Worm (Caenorhabditis elegans) whole organism, L2 larva: ENCODE results near the gene alkb-8.

Experiments
- C34F6.9 ChIP-seq: fragments of 150-350 bp; optimal IDR thresholded peaks from 2 replicates; lab custom pipeline; 2014; ENCODE audit warnings: missing biosample characterization, missing genetic modification characterization
- aly-2 ChIP-seq: fragments of 150-350 bp; optimal IDR thresholded peaks from 2 replicates; lab custom pipeline; 2014; ENCODE audit warnings: missing biosample characterization, missing genetic modification characterization
- ama-1 ChIP-seq: fragments of 150-350 bp; optimal IDR thresholded peaks from 2 replicates; lab custom pipeline; 2018; ENCODE audit warnings: inconsistent platforms
- ceh-82 ChIP-seq: fragments of 150-350 bp; optimal IDR thresholded peaks from 2 replicates; lab custom pipeline; 2014; ENCODE audit warnings: missing biosample characterization, missing genetic modification characterization
- crh-2 ChIP-seq: sonication (generic microtip); optimal IDR thresholded peaks from 2 replicates; lab custom pipeline; 2017; ENCODE audit warnings: missing biosample characterization, missing genetic modification characterization
- dmd-4 ChIP-seq: sonication (generic microtip); optimal IDR thresholded peaks from 2 replicates; lab custom pipeline; 2017; ENCODE audit warnings: missing biosample characterization, missing genetic modification characterization
- egl-27 ChIP-seq: sonication (generic microtip); optimal IDR thresholded peaks from 3 replicates; lab custom pipeline; 2017; ENCODE audit warnings: missing biosample characterization, missing genetic modification reagents, missing genetic modification characterization
- elt-3 ChIP-seq: sonication (generic microtip); optimal IDR thresholded peaks from 2 replicates; lab custom pipeline; 2017; ENCODE audit warnings: missing biosample characterization, missing genetic modification characterization
- fos-1 ChIP-seq: fragments of 150-350 bp; optimal IDR thresholded peaks from 2 replicates; lab custom pipeline; 2014; ENCODE audit warnings: missing biosample characterization, missing genetic modification characterization
- gmeb-1 ChIP-seq: fragments of 150-350 bp; optimal IDR thresholded peaks from 2 replicates; lab custom pipeline; 2014; ENCODE audit warnings: missing biosample characterization, missing genetic modification characterization
- lin-39 ChIP-seq: fragments of 150-350 bp; optimal IDR thresholded peaks from 2 replicates; lab custom pipeline; 2014; ENCODE audit warnings: missing biosample characterization, missing genetic modification reagents, missing genetic modification characterization
- lsy-2 ChIP-seq, 2 experiments: fragments of 150-350 bp in 1 of 2; sonication (generic microtip) in 1 of 2; optimal IDR thresholded peaks; 2 replicates each; lab custom pipeline; 2014 to 2017; ENCODE audit warnings: missing biosample characterization in 2 of 2, missing genetic modification characterization in 2 of 2
- mbf-1 ChIP-seq: sonication (generic microtip); optimal IDR thresholded peaks from 2 replicates; lab custom pipeline; 2017; ENCODE audit warnings: missing biosample characterization, missing genetic modification characterization
- mdl-1 ChIP-seq, 2 experiments: fragments of 150-350 bp in 1 of 2; sonication (generic microtip) in 1 of 2; optimal IDR thresholded peaks; 2 replicates each; lab custom pipeline; 2017; ENCODE audit warnings: missing biosample characterization in 2 of 2, missing genetic modification characterization in 2 of 2
- nhr-10 ChIP-seq: sonication (generic microtip); optimal IDR thresholded peaks from 2 replicates; lab custom pipeline; 2017; ENCODE audit warnings: missing biosample characterization, missing genetic modification characterization
- nhr-11 ChIP-seq: fragments of 150-350 bp; optimal IDR thresholded peaks from 2 replicates; lab custom pipeline; 2014; ENCODE audit warnings: missing biosample characterization, missing genetic modification characterization
- nhr-12 ChIP-seq: fragments of 150-350 bp; optimal IDR thresholded peaks from 2 replicates; lab custom pipeline; 2014; ENCODE audit warnings: missing biosample characterization, missing genetic modification characterization
- nhr-129 ChIP-seq: fragments of 150-350 bp; optimal IDR thresholded peaks from 2 replicates; lab custom pipeline; 2014; ENCODE audit warnings: missing biosample characterization, missing genetic modification characterization
- nhr-21 ChIP-seq: fragments of 150-350 bp; optimal IDR thresholded peaks from 2 replicates; lab custom pipeline; 2014; ENCODE audit warnings: missing biosample characterization, missing genetic modification characterization
- nhr-25 ChIP-seq: fragments of 150-350 bp; sonication (generic microtip); optimal IDR thresholded peaks from 3 replicates; lab custom pipeline; 2014; ENCODE audit warnings: missing biosample characterization, missing genetic modification characterization
- nhr-6 ChIP-seq: fragments of 150-350 bp; optimal IDR thresholded peaks from 2 replicates; lab custom pipeline; 2014; ENCODE audit warnings: missing biosample characterization, missing genetic modification characterization
- nhr-77 ChIP-seq: fragments of 150-350 bp; optimal IDR thresholded peaks from 2 replicates; lab custom pipeline; 2014; ENCODE audit warnings: missing biosample characterization, missing genetic modification characterization
- peb-1 ChIP-seq: fragments of 150-350 bp; optimal IDR thresholded peaks from 2 replicates; lab custom pipeline; 2014; ENCODE audit warnings: missing biosample characterization, missing genetic modification characterization
- sem-4 ChIP-seq: fragments of 150-350 bp; optimal IDR thresholded peaks from 2 replicates; lab custom pipeline; 2014; ENCODE audit warnings: missing biosample characterization, missing genetic modification reagents, missing genetic modification characterization
- skn-1 ChIP-seq: sonication (generic microtip); optimal IDR thresholded peaks from 2 replicates; lab custom pipeline; 2017; ENCODE audit warnings: missing biosample characterization, missing genetic modification characterization
- sma-9 ChIP-seq, 2 experiments: fragments of 150-350 bp in 1 of 2; sonication (generic microtip) in 1 of 2; optimal IDR thresholded peaks; 2 replicates each; lab custom pipeline; 2014 to 2016; ENCODE audit warnings: missing genetic modification characterization in 2 of 2, mild to moderate bottlenecking in 1 of 2, missing biosample characterization in 1 of 2, missing compliant biosample characterization in 1 of 2, missing genetic modification reagents in 1 of 2, moderate library complexity in 1 of 2
- snpc-4 ChIP-seq: fragments of 150-350 bp; optimal IDR thresholded peaks from 2 replicates; lab custom pipeline; 2014; ENCODE audit warnings: missing biosample characterization, missing genetic modification characterization
- unc-55 ChIP-seq: fragments of 150-350 bp; sonication (generic microtip); optimal IDR thresholded peaks from 3 replicates; lab custom pipeline; 2014; ENCODE audit warnings: missing biosample characterization, missing genetic modification reagents, missing genetic modification characterization
- unc-62 ChIP-seq: fragments of 150-350 bp; optimal IDR thresholded peaks from 2 replicates; lab custom pipeline; 2014; ENCODE audit warnings: missing biosample characterization, missing genetic modification reagents, missing genetic modification characterization
- ztf-1 ChIP-seq: fragments of 200-800 bp; sonication (Bioruptor generic); conservative IDR thresholded peaks from 2 replicates; pipeline ENCODE4 v1.3.6; 2022; ENCODE audit warnings: missing genetic modification characterization, missing compliant biosample characterization
- ztf-11 ChIP-seq: sonication (generic microtip); optimal IDR thresholded peaks from 2 replicates; lab custom pipeline; 2017; ENCODE audit warnings: missing biosample characterization, missing genetic modification characterization

The alkb-8 gene

DNA sequence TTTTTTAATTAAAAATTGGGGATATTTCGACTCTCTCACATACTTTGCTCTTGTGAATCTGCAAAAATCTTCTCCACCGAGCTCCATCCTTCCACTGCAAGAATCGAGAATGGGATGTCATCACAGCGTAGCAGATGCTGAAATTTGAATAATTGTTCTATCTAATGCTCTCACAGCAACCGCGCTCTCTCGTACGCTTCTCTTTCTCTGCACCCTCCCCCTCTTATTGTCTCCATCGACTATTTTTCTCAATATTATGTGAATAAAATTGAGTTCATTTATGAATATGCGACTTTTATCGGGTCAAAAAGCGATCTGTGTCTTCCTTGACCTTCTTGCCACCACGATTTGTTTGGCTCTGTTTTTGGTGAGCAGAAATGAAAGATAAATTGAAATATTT, 24.9 kb downstream of the alkb-8 start, which contains the start of gene F34D10.3:
Gene F34D10.3, plus strand, starts transcription at position 249 of the 400 bp plus-strand sequence.
- TF ChIP-seq egl-27 (no peak), nhr-10 (no peak), C34F6.9 (peak; percentile 30), crh-2 (tag; lab: Kevin White, UChicago) (no peak), nhr-11 (tag; lab: Kevin White, UChicago) (no peak), unc-55 (peak; percentile 53), snpc-4 (tag; lab: Kevin White, UChicago) (no peak), lsy-2 (tag; optimal IDR thresholded peaks at IDR 0.05; lab: Kevin White, UChicago) (peak in 1 of 2 experiments; percentile 3), skn-1 (no peak), nhr-12 (tag; lab: Kevin White, UChicago) (no peak), nhr-129 (tag; lab: Kevin White, UChicago) (peak; percentile 16)

DNA sequence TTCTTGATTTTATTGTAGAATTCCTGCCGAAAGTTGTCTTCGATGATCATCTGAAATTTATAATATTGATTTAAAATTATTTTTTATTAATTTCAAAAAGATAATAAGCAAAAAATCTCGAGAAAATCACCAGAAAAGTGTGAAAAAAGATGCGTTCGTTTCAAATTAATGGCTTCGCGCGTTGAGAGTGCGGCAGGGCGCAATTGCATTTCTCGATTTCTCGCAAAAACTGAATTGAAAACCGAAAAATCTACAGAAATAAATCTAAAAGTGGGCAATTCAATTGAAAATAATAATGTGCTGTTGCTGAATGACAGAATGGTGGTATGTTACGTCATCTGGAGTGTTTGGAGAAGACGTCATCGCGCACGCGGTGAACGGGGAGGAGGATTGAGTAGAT, 25.9 kb downstream of the alkb-8 start, which contains the start of gene evl-18:
Gene evl-18, minus strand, starts transcription at position 50 of the 400 bp plus-strand sequence.
- TF ChIP-seq gmeb-1 (tag; lab: Kevin White, UChicago) (peak; percentile 38), lsy-2 (tag; optimal IDR thresholded peaks at IDR 0.05; lab: Kevin White, UChicago) (peak in 1 of 2 experiments; percentile 30), unc-55 (peak; percentile 43), C34F6.9 (peak; percentile 49), ceh-82 (tag; lab: Kevin White, UChicago) (no peak), nhr-129 (tag; lab: Kevin White, UChicago) (peak; percentile 9), fos-1 (tag; lab: Kevin White, UChicago) (no peak)
- TF ChIP-seq, all 48 proteins: peak for 5

DNA sequence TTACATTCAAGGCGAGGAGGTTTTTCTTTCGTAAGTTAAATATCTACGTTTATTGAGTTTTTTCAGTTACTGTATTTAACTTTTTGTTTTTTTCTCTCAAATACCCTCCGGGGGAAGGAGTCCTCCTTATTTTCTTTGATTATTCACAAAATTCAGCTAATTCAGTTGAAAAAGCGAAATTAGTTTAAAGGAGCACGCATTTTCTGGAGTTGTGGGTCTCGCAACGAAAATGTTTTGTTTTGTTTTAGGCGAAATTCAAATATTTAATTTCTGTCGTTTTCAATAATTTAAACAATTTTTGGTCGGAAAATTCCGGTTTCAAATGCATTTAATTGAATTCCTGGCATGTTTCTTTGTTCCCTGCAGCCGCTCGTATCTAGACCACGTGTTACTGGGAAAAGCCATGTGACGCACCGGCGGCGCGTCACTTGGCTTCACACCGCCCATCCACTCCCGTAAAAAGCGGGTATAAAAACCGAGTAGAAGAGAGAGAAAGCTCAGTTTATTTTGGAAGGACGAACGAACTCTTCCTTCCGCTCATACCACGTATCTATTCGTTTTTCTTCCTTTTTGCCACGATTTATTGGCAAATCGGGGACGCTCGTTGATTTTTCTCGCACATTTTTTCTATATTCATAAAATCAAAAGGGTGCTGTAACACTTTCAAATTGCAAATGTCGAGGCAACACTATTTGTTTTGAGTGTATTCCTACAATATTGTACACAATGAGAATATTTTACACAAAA, 26.6 kb downstream of the alkb-8 start:
- TF ChIP-seq mbf-1 (tag; lab: Kevin White, UChicago) (no peak), C34F6.9 (peak; percentile 20), lin-39 (tag; lab: Kevin White, UChicago) (no peak), fos-1 (tag; lab: Kevin White, UChicago) (no peak), nhr-129 (tag; lab: Kevin White, UChicago) (peak; percentile 20), ama-1 (lab: Kevin White, UChicago) (peak; percentile 80), unc-62 (GFP tag; lab: Kevin White, UChicago) (no peak), aly-2 (tag; lab: Kevin White, UChicago) (no peak), unc-55 (no peak), nhr-10 (no peak), gmeb-1 (tag; lab: Kevin White, UChicago) (no peak), snpc-4 (tag; lab: Kevin White, UChicago) (no peak), crh-2 (tag; lab: Kevin White, UChicago) (no peak), sma-9 (GFP tag; optimal IDR thresholded peaks at IDR 0.05; lab: Kevin White, UChicago) (no peak), sma-9 (tag; optimal IDR thresholded peaks at IDR 0.05; lab: Kevin White, UChicago) (no peak), lsy-2 (tag; optimal IDR thresholded peaks at IDR 0.05; lab: Kevin White, UChicago) (peak in 1 of 2 experiments; percentile 21), nhr-25 (tag; lab: Kevin White, UChicago) (no peak), nhr-21 (no peak), mdl-1 (tag; optimal IDR thresholded peaks at IDR 0.05; lab: Kevin White, UChicago) (no peak), nhr-11 (tag; lab: Kevin White, UChicago) (no peak), ceh-82 (tag; lab: Kevin White, UChicago) (no peak), dmd-4 (tag; lab: Kevin White, UChicago) (no peak), elt-3 (no peak), ztf-11 (no peak)
- TF ChIP-seq, all 48 proteins: peak for 4

DNA sequence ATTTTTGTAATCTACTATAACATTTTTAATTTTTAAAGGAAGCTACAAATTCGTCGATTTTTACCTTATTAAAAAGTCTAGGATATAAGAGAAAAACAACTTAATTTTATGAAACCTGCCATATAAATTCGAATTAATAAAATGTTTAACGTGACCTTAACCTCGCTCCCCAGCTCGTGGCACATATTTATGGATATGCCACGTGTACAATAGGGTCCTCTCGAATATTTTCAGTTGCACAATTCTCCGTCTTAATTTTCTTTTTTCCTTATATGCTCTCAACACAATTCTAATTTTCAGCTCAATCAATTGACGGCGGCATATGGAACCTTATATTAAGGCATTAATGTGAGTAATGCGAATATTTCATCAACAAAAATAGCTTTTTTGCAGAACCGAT, 27.2 kb downstream of the alkb-8 start, which contains the start of gene F34D10.4:
Gene F34D10.4, plus strand, starts transcription at position 301 of the 400 bp plus-strand sequence.
- TF ChIP-seq ztf-1 (GFP tag; lab: Robert Waterston, UW), result no peak
- no peak for TF ChIP-seq peb-1 (tag; lab: Kevin White, UChicago)
- no peak for TF ChIP-seq snpc-4 (tag; lab: Kevin White, UChicago)
- TF ChIP-seq C34F6.9, result no peak
- no peak for TF ChIP-seq ceh-82 (tag; lab: Kevin White, UChicago)
- no peak for TF ChIP-seq mdl-1 (tag; optimal IDR thresholded peaks at IDR 0.05; lab: Kevin White, UChicago)

DNA sequence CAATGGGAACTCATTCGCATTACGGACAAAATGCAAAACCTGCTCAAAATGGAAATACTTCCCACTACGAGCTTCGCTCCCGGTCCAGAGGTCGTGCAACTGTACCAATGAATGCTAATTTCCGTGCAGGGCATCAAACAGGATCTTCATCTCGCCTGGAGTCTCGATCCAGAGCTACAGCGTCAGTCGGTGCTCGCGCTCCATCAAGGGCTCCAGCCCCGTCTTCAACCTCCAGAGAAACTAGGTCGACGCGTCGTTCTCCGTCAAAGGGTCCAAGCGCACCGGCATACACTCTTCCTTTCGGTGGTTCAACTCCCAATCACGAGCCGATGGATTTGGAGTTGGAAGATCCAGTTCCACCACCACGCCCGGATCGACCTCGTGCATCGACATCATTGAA, 28.6 kb downstream of the alkb-8 start:
- TF ChIP-seq nhr-10 (no peak), unc-62 (GFP tag; lab: Kevin White, UChicago) (no peak), nhr-21 (no peak), nhr-77 (tag; lab: Kevin White, UChicago) (no peak), elt-3 (no peak), lsy-2 (tag; optimal IDR thresholded peaks at IDR 0.05; lab: Kevin White, UChicago) (no peak), crh-2 (tag; lab: Kevin White, UChicago) (no peak), egl-27 (no peak), sem-4 (no peak), nhr-6 (tag; lab: Kevin White, UChicago) (no peak), nhr-11 (tag; lab: Kevin White, UChicago) (no peak)
